Fruit fly (Drosophila melanogaster) whole organism, embryonic: ENCODE data around the gene CG11986.

Experiments used
- Aef1 ChIP-seq: fragments of 200-800 bp; sonication (Bioruptor generic); IDR thresholded peaks from 3 replicates; pipeline ENCODE4 v1.3.6; 2022; ENCODE audit warnings: missing biosample characterization, missing genetic modification characterization
- Antp ChIP-seq: fragments of 200-800 bp; sonication (Bioruptor generic); optimal IDR thresholded peaks from 3 replicates; lab custom pipeline; 2016; ENCODE audit warnings: missing biosample characterization, missing genetic modification characterization
- Awh ChIP-seq: fragments of 200-800 bp; sonication (Bioruptor generic); IDR thresholded peaks from 2 replicates; pipeline ENCODE4, ENCODE4 v1.3.6; 2022; ENCODE audit warnings: missing biosample characterization, missing genetic modification characterization
- CG1024 ChIP-seq: fragments of 200-800 bp; sonication (Bioruptor generic); IDR thresholded peaks from 2 replicates; pipeline ENCODE4 v1.3.6; 2022; ENCODE audit warnings: missing biosample characterization, missing genetic modification characterization
- CG10565 ChIP-seq: fragments of 200-800 bp; sonication (Bioruptor generic); optimal IDR thresholded peaks from 3 replicates; lab custom pipeline; 2016; ENCODE audit warnings: missing biosample characterization, mild to moderate bottlenecking, missing genetic modification characterization
- CG14050 ChIP-seq: fragments of 200-800 bp; sonication (Bioruptor generic); IDR thresholded peaks from 3 replicates; pipeline ENCODE4 v1.3.6; 2022; ENCODE audit warnings: missing biosample characterization, missing genetic modification characterization
- CG14441 ChIP-seq: fragments of 200-800 bp; sonication (Bioruptor generic); IDR thresholded peaks from 2 replicates; pipeline ENCODE4 v1.3.6; 2022; ENCODE audit warnings: missing biosample characterization, missing genetic modification characterization
- CG18476 ChIP-seq: fragments of 200-800 bp; sonication (Bioruptor generic); optimal IDR thresholded peaks from 2 replicates; lab custom pipeline; 2016; ENCODE audit warnings: missing biosample characterization, mild to moderate bottlenecking, missing genetic modification characterization
- CG18619 ChIP-seq: fragments of 200-800 bp; sonication (Bioruptor generic); optimal IDR thresholded peaks from 3 replicates; lab custom pipeline; 2017; ENCODE audit warnings: missing biosample characterization, mild to moderate bottlenecking, missing genetic modification characterization
- D ChIP-seq, 2 experiments: fragments of 200-800 bp in 1 of 2; fragments of >200 bp in 1 of 2; sonication (Bioruptor generic) in 1 of 2; optimal IDR thresholded peaks; 2 replicates in 1 of 2; 3 replicates in 1 of 2; lab custom pipeline; 2017; ENCODE audit warnings: mild to moderate bottlenecking in 1 of 2, missing biosample characterization in 1 of 2, missing genetic modification characterization in 1 of 2, missing genetic modification reagents in 1 of 2
- D19A ChIP-seq: fragments of 200-800 bp; optimal IDR thresholded peaks from 3 replicates; lab custom pipeline; 2019; ENCODE audit warnings: missing biosample characterization, mild to moderate bottlenecking, missing genetic modification characterization, moderate library complexity
- Dad ChIP-seq: fragments of 200-800 bp; sonication (Bioruptor generic); optimal IDR thresholded peaks from 3 replicates; lab custom pipeline; 2016; ENCODE audit warnings: missing biosample characterization, missing genetic modification characterization
- Dll ChIP-seq: fragments of 200-800 bp; sonication (Bioruptor generic); IDR thresholded peaks from 4 replicates; pipeline ENCODE4 v1.3.6; 2022; ENCODE audit warnings: missing biosample characterization, missing genetic modification characterization; ENCODE audit not compliant: partially characterized antibody
- E2f2 ChIP-seq: fragments of 200-800 bp; sonication (Bioruptor generic); IDR thresholded peaks from 2 replicates; pipeline ENCODE4 v1.3.6; 2022; ENCODE audit warnings: missing biosample characterization, missing genetic modification characterization
- Gsc ChIP-seq: fragments of 200-800 bp; sonication (Bioruptor generic); IDR thresholded peaks from 2 replicates; pipeline ENCODE4 v1.3.6; 2022; ENCODE audit warnings: missing biosample characterization, missing genetic modification characterization
- HLH54F ChIP-seq: fragments of 200-800 bp; sonication (Bioruptor generic); optimal IDR thresholded peaks from 3 replicates; lab custom pipeline; 2016; ENCODE audit warnings: missing biosample characterization, missing genetic modification characterization
- Hmx ChIP-seq: fragments of 200-800 bp; sonication (Bioruptor generic); optimal IDR thresholded peaks from 2 replicates; lab custom pipeline; 2016; ENCODE audit warnings: missing biosample characterization, missing genetic modification characterization
- Hr39 ChIP-seq: fragments of >200 bp; optimal IDR thresholded peaks from 2 replicates; lab custom pipeline; 2017
- Kr ChIP-seq: fragments of 200-800 bp; sonication (Bioruptor generic); optimal IDR thresholded peaks from 2 replicates; lab custom pipeline; 2017; ENCODE audit warnings: missing biosample characterization, mild to moderate bottlenecking, missing genetic modification characterization
- Lhr ChIP-seq: fragments of 200-800 bp; sonication (Bioruptor generic); optimal IDR thresholded peaks from 3 replicates; lab custom pipeline; 2017; ENCODE audit warnings: mild to moderate bottlenecking, missing biosample characterization, missing genetic modification reagents, missing genetic modification characterization
- Mes4 ChIP-seq: fragments of 200-800 bp; sonication (Bioruptor generic); optimal IDR thresholded peaks from 2 replicates; lab custom pipeline; 2016; ENCODE audit warnings: missing biosample characterization, missing genetic modification characterization
- Six4 ChIP-seq: fragments of 200-800 bp; sonication (Bioruptor generic); optimal IDR thresholded peaks from 2 replicates; lab custom pipeline; 2016; ENCODE audit warnings: missing biosample characterization, missing genetic modification characterization
- Sox100B ChIP-seq: fragments of 200-800 bp; sonication (Bioruptor generic); optimal IDR thresholded peaks from 3 replicates; lab custom pipeline; 2018; ENCODE audit warnings: missing biosample characterization, mild to moderate bottlenecking, missing genetic modification characterization
- Spps ChIP-seq: fragments of 200-800 bp; sonication (Bioruptor generic); optimal IDR thresholded peaks from 2 replicates; lab custom pipeline; 2018; ENCODE audit warnings: missing biosample characterization, mild to moderate bottlenecking, missing genetic modification characterization
- Sry-β ChIP-seq: fragments of 200-800 bp; sonication (Bioruptor generic); optimal IDR thresholded peaks from 2 replicates; lab custom pipeline; 2018; ENCODE audit warnings: missing biosample characterization, mild to moderate bottlenecking, missing genetic modification characterization, moderate library complexity
- Ssrp ChIP-seq: fragments of 200-800 bp; sonication (Bioruptor generic); optimal IDR thresholded peaks from 2 replicates; lab custom pipeline; 2018; ENCODE audit warnings: missing biosample characterization, mild to moderate bottlenecking, missing genetic modification characterization, moderate library complexity
- Trl ChIP-seq, 3 experiments: fragments of >200 bp in 2 of 3; fragments of 200-800 bp in 1 of 3; sonication (Bioruptor generic) in 1 of 3; optimal IDR thresholded peaks; 2 replicates in 1 of 3; 3 replicates in 2 of 3; lab custom pipeline; 2016 to 2017; ENCODE audit warnings: missing biosample characterization in 1 of 3, missing genetic modification characterization in 1 of 3
- Xrp1 ChIP-seq: fragments of 200-800 bp; sonication (Bioruptor generic); IDR thresholded peaks from 2 replicates; pipeline ENCODE4 v1.3.6; 2022; ENCODE audit warnings: missing biosample characterization, missing genetic modification characterization
- az2 ChIP-seq: fragments of 200-800 bp; sonication (Bioruptor generic); optimal IDR thresholded peaks from 3 replicates; lab custom pipeline; 2016; ENCODE audit warnings: missing biosample characterization, missing genetic modification characterization
- bbx ChIP-seq: fragments of 200-800 bp; sonication (Bioruptor generic); IDR thresholded peaks from 2 replicates; pipeline ENCODE4 v1.3.6; 2022; ENCODE audit warnings: missing biosample characterization, missing genetic modification characterization; ENCODE audit not compliant: partially characterized antibody
- bigmax ChIP-seq: fragments of 200-800 bp; sonication (Bioruptor generic); optimal IDR thresholded peaks from 2 replicates; lab custom pipeline; 2018; ENCODE audit warnings: missing biosample characterization, mild to moderate bottlenecking, missing genetic modification characterization
- bowl ChIP-seq: fragments of 200-800 bp; sonication (Bioruptor generic); IDR thresholded peaks from 2 replicates; pipeline ENCODE4 v1.3.6; 2022; ENCODE audit warnings: missing biosample characterization, missing genetic modification characterization
- bsh ChIP-seq, 2 experiments: fragments of 200-800 bp; sonication (Bioruptor generic); optimal IDR thresholded peaks; 2 replicates each; lab custom pipeline; 2017 to 2018; ENCODE audit warnings: mild to moderate bottlenecking in 2 of 2, missing biosample characterization in 2 of 2, missing genetic modification characterization in 2 of 2, moderate library complexity in 1 of 2
- cato ChIP-seq: fragments of 200-800 bp; sonication (Bioruptor generic); optimal IDR thresholded peaks from 2 replicates; lab custom pipeline; 2016; ENCODE audit warnings: missing biosample characterization, missing genetic modification characterization, borderline replicate concordance
- crol ChIP-seq: fragments of 200-800 bp; sonication (Bioruptor generic); IDR thresholded peaks from 2 replicates; pipeline ENCODE4 v1.3.6; 2022; ENCODE audit warnings: missing biosample characterization, missing genetic modification characterization
- emc ChIP-seq: fragments of 200-800 bp; sonication (Bioruptor generic); optimal IDR thresholded peaks from 2 replicates; lab custom pipeline; 2016; ENCODE audit warnings: missing biosample characterization, missing genetic modification characterization
- eve ChIP-seq, 2 experiments: fragments of >200 bp; optimal IDR thresholded peaks; 2 replicates each; lab custom pipeline; 2017; ENCODE audit warnings: missing biosample characterization in 2 of 2, missing genetic modification characterization in 2 of 2
- ftz-f1 ChIP-seq: fragments of 200-800 bp; sonication (Bioruptor generic); optimal IDR thresholded peaks from 2 replicates; lab custom pipeline; 2016; ENCODE audit warnings: missing biosample characterization, missing genetic modification characterization
- gce ChIP-seq: fragments of 200-800 bp; sonication (Bioruptor generic); IDR thresholded peaks from 3 replicates; pipeline ENCODE4 v1.3.6; 2022; ENCODE audit warnings: missing biosample characterization, missing genetic modification characterization
- jing ChIP-seq: fragments of 200-800 bp; sonication (Bioruptor generic); optimal IDR thresholded peaks from 2 replicates; lab custom pipeline; 2018; ENCODE audit warnings: missing biosample characterization, mild to moderate bottlenecking, missing genetic modification characterization
- ken ChIP-seq: fragments of 200-800 bp; sonication (Bioruptor generic); IDR thresholded peaks from 3 replicates; pipeline ENCODE4 v1.3.6; 2022; ENCODE audit warnings: missing biosample characterization, missing genetic modification characterization
- lilli ChIP-seq: fragments of 200-800 bp; sonication (Bioruptor generic); optimal IDR thresholded peaks from 3 replicates; lab custom pipeline; 2016; ENCODE audit warnings: missing biosample characterization, missing genetic modification characterization
- lmd ChIP-seq: fragments of 200-800 bp; sonication (Bioruptor generic); IDR thresholded peaks from 2 replicates; pipeline ENCODE4 v1.3.6; 2022; ENCODE audit warnings: missing biosample characterization, missing genetic modification characterization
- lola ChIP-seq, 3 experiments: fragments of >200 bp in 2 of 3; fragments of 200-800 bp in 1 of 3; sonication (Bioruptor generic) in 1 of 3; optimal IDR thresholded peaks; 2 replicates each; lab custom pipeline; 2017 to 2019; ENCODE audit warnings: missing biosample characterization in 3 of 3, missing genetic modification characterization in 3 of 3, mild to moderate bottlenecking in 1 of 3, moderate library complexity in 1 of 3
- odd ChIP-seq: fragments of 200-800 bp; sonication (Bioruptor generic); optimal IDR thresholded peaks from 2 replicates; lab custom pipeline; 2017; ENCODE audit warnings: missing biosample characterization, mild to moderate bottlenecking, missing genetic modification characterization
- pros ChIP-seq: fragments of 200-800 bp; sonication (Bioruptor generic); optimal IDR thresholded peaks from 3 replicates; lab custom pipeline; 2019; ENCODE audit warnings: missing biosample characterization, mild to moderate bottlenecking, missing genetic modification characterization, moderate library complexity
- ranshi ChIP-seq: fragments of 200-800 bp; sonication (Bioruptor generic); IDR thresholded peaks from 2 replicates; pipeline ENCODE4 v1.3.6; 2022; ENCODE audit warnings: missing biosample characterization, missing genetic modification characterization
- rib ChIP-seq: fragments of 200-800 bp; sonication (Bioruptor generic); IDR thresholded peaks from 2 replicates; pipeline ENCODE4 v1.3.6; 2022; ENCODE audit warnings: missing biosample characterization, missing genetic modification characterization
- so ChIP-seq: fragments of 200-800 bp; sonication (Bioruptor generic); IDR thresholded peaks from 3 replicates; pipeline ENCODE4 v1.3.6; 2022; ENCODE audit warnings: missing biosample characterization, missing genetic modification characterization
- tna ChIP-seq: fragments of 200-800 bp; sonication (Bioruptor generic); IDR thresholded peaks from 2 replicates; pipeline ENCODE4 v1.3.6; 2022; ENCODE audit warnings: missing biosample characterization, missing genetic modification characterization; ENCODE audit not compliant: partially characterized antibody
- wek ChIP-seq: fragments of 200-800 bp; sonication (Bioruptor generic); optimal IDR thresholded peaks from 3 replicates; lab custom pipeline; 2018; ENCODE audit warnings: missing biosample characterization, mild to moderate bottlenecking, missing genetic modification characterization, moderate library complexity

Gene CG11986

DNA sequence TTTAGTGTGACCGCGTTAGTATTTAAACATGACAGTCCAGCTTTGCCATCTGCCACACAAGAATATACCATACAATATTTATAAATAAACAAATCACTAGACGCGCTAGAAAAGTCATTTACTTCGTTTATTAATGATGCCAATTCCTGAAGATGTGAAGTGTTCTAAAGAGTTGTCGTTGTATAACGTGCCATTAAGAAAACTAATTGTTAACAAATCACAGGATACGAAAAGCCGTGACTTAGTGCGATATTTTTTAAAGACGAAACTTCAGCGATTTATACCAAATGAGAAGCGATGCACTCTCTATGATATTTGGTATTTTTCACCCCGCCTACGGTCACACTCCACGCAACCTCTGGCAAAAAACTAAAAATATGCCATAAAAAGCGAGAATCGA lies 24.2 kb downstream of the CG11986 start, which contains the start of gene neur (continued):
- peak; percentile 26 for TF ChIP-seq Mes4 (GFP tag; lab: Kevin White, UChicago)
- peak; percentile 35 for TF ChIP-seq lilli
- no peak for TF ChIP-seq lmd
- TF ChIP-seq odd (GFP tag; lab: Kevin White, UChicago) = no peak
- TF ChIP-seq D (optimal IDR thresholded peaks at IDR 0.05; lab: Kevin White, UChicago) = no peak
- no peak for TF ChIP-seq D (GFP tag; optimal IDR thresholded peaks at IDR 0.05; lab: Kevin White, UChicago)
- TF ChIP-seq so = no peak
- no peak for TF ChIP-seq bigmax
- no peak for TF ChIP-seq CG14050 (GFP tag; lab: Robert Waterston, UW)
- no peak for TF ChIP-seq CG14441
- TF ChIP-seq Dad = no peak
- TF ChIP-seq ken (GFP tag; lab: Robert Waterston, UW) = no peak
- 0 out of 2 replicates have a peak, but pooled peaks have one; percentile 13 for TF ChIP-seq E2f2
- no peak for TF ChIP-seq Xrp1 (GFP tag; lab: Robert Waterston, UW)
- no peak for TF ChIP-seq ftz-f1 (GFP tag; lab: Kevin White, UChicago)
- TF ChIP-seq D19A (tag; lab: Kevin White, UChicago) = no peak
- no peak for TF ChIP-seq wek
- TF ChIP-seq Trl (optimal IDR thresholded peaks at IDR 0.05; lab: Kevin White, UChicago) = no peak
- no peak for TF ChIP-seq Trl (GFP tag; optimal IDR thresholded peaks at IDR 0.05; lab: Kevin White, UChicago)
- no peak for TF ChIP-seq bowl
- TF ChIP-seq Antp (GFP tag; lab: Kevin White, UChicago) = no peak
- no peak for TF ChIP-seq jing (GFP tag; lab: Kevin White, UChicago)
- no peak for TF ChIP-seq CG10565 (GFP tag; lab: Kevin White, UChicago)
- peak; percentile 83 for TF ChIP-seq Lhr
- TF ChIP-seq gce (GFP tag; lab: Robert Waterston, UW) = no peak
- no peak for TF ChIP-seq Kr (GFP tag; lab: Kevin White, UChicago)
- TF ChIP-seq crol (GFP tag; lab: Robert Waterston, UW) = no peak
- no peak for TF ChIP-seq Hr39 (lab: Kevin White, UChicago)
- TF ChIP-seq bsh (GFP tag; optimal IDR thresholded peaks at IDR 0.05; lab: Kevin White, UChicago) = no peak
- TF ChIP-seq cato (GFP tag; lab: Kevin White, UChicago) = no peak
- no peak for TF ChIP-seq rib (GFP tag; lab: Robert Waterston, UW)
- peak; percentile 25 for TF ChIP-seq CG18619 (GFP tag; lab: Kevin White, UChicago)
- TF ChIP-seq eve (GFP tag; optimal IDR thresholded peaks at IDR 0.05; lab: Kevin White, UChicago) = no peak
- TF ChIP-seq Ssrp = peak; percentile 2
- TF ChIP-seq az2 = no peak
- TF ChIP-seq CG1024 = no peak
- TF ChIP-seq Aef1 (GFP tag; lab: Robert Waterston, UW) = no peak
- TF ChIP-seq Awh = no peak
- TF ChIP-seq Sry-β (GFP tag; lab: Kevin White, UChicago) = no peak
- no peak for TF ChIP-seq pros (GFP tag; lab: Kevin White, UChicago)
- peak in 1 of 3 experiments; percentile 23 for TF ChIP-seq lola (GFP tag; optimal IDR thresholded peaks at IDR 0.05; lab: Kevin White, UChicago)
- peak; percentile 17 for TF ChIP-seq HLH54F (GFP tag; lab: Kevin White, UChicago)
- no peak for TF ChIP-seq Spps (tag; lab: Kevin White, UChicago)
- peak; percentile 60; the same call in 1 of the 2 replicates for TF ChIP-seq bbx
- TF ChIP-seq Gsc (GFP tag; lab: Robert Waterston, UW) = no peak
- no peak for TF ChIP-seq Six4 (GFP tag; lab: Kevin White, UChicago)
- TF ChIP-seq tna = no peak
- no peak for TF ChIP-seq Hmx
- TF ChIP-seq ranshi = no peak
- TF ChIP-seq CG18476 (GFP tag; lab: Kevin White, UChicago) = no peak
- peak; percentile 80 for TF ChIP-seq Dll (GFP tag; lab: Robert Waterston, UW)
- peak; percentile 8 for TF ChIP-seq Sox100B
- no peak for TF ChIP-seq emc (GFP tag; lab: Kevin White, UChicago)
